Worm (Caenorhabditis elegans) whole organism, young adult: ENCODE measurements around the gene R04B5.7.

Source experiments
- B0336.3 ChIP-seq: fragments of 200-800 bp; sonication (Bioruptor generic); IDR thresholded peaks from 2 replicates; pipeline ENCODE4 v1.3.6; 2022; ENCODE audit warnings: missing genetic modification characterization, missing compliant biosample characterization
- D2030.7 ChIP-seq: fragments of 200-800 bp; sonication (Bioruptor generic); IDR thresholded peaks from 2 replicates; pipeline ENCODE4 v1.3.6; 2022; ENCODE audit warnings: missing genetic modification reagents, missing genetic modification characterization, missing compliant biosample characterization
- F23B12.7 ChIP-seq: sonication (generic microtip); optimal IDR thresholded peaks from 2 replicates; lab custom pipeline; 2017; ENCODE audit warnings: missing genetic modification characterization, mild to moderate bottlenecking, missing compliant biosample characterization, antibody characterized with exemption, moderate library complexity; ENCODE audit not compliant: insufficient read depth
- F39B2.1 ChIP-seq: fragments of 200-800 bp; sonication (Bioruptor generic); IDR thresholded peaks from 2 replicates; pipeline ENCODE4 v1.3.6; 2022; ENCODE audit warnings: missing genetic modification reagents, missing genetic modification characterization, missing compliant biosample characterization
- Y53G8AR.9 ChIP-seq: fragments of 200-800 bp; sonication (Bioruptor generic); conservative IDR thresholded peaks from 2 replicates; pipeline ENCODE4 v1.3.6; 2022; ENCODE audit warnings: missing genetic modification reagents, missing genetic modification characterization, missing compliant biosample characterization
- ZK185.1 ChIP-seq: sonication (generic microtip); optimal IDR thresholded peaks from 2 replicates; lab custom pipeline; 2016; ENCODE audit warnings: mild to moderate bottlenecking, missing genetic modification characterization, missing compliant biosample characterization; ENCODE audit not compliant: poor library complexity, severe bottlenecking
- atf-7 ChIP-seq: sonication (generic microtip); optimal IDR thresholded peaks from 2 replicates; lab custom pipeline; 2017; ENCODE audit warnings: mild to moderate bottlenecking, missing genetic modification characterization, missing compliant biosample characterization
- attf-6 ChIP-seq: fragments of 200-800 bp; sonication (Bioruptor generic); IDR thresholded peaks from 2 replicates; pipeline ENCODE4 v1.3.6; 2022; ENCODE audit warnings: missing genetic modification reagents, missing genetic modification characterization, missing compliant biosample characterization
- ccch-3 ChIP-seq: fragments of 200-800 bp; sonication (Bioruptor generic); optimal IDR thresholded peaks from 2 replicates; lab custom pipeline; 2018; ENCODE audit warnings: mild to moderate bottlenecking, missing genetic modification characterization, missing compliant biosample characterization
- chd-7 ChIP-seq: sonication (generic microtip); optimal IDR thresholded peaks from 2 replicates; lab custom pipeline; 2016; ENCODE audit warnings: mild to moderate bottlenecking, missing genetic modification characterization, moderate library complexity, missing compliant biosample characterization
- die-1 ChIP-seq: sonication (generic microtip); optimal IDR thresholded peaks from 2 replicates; lab custom pipeline; 2016; ENCODE audit warnings: missing genotype, mild to moderate bottlenecking, missing genetic modification characterization, missing compliant biosample characterization
- dpl-1 ChIP-seq: fragments of 150-350 bp; optimal IDR thresholded peaks from 2 replicates; lab custom pipeline; 2014; ENCODE audit warnings: missing biosample characterization, missing genetic modification reagents, missing genetic modification characterization
- egrh-3 ChIP-seq: fragments of 200-800 bp; sonication (Bioruptor generic); IDR thresholded peaks from 2 replicates; pipeline ENCODE4 v1.3.6; 2022; ENCODE audit warnings: missing genetic modification reagents, missing genetic modification characterization, missing compliant biosample characterization
- ekl-4 ChIP-seq: fragments of 200-800 bp; sonication (Bioruptor generic); IDR thresholded peaks from 2 replicates; pipeline ENCODE4 v1.3.6; 2022; ENCODE audit warnings: missing genetic modification reagents, missing genetic modification characterization, missing compliant biosample characterization
- hmg-20 ChIP-seq: fragments of 200-800 bp; sonication (Bioruptor generic); IDR thresholded peaks from 2 replicates; pipeline ENCODE4 v1.3.6; 2022; ENCODE audit warnings: missing genetic modification reagents, missing genetic modification characterization, missing compliant biosample characterization
- hsf-1 ChIP-seq: fragments of 200-800 bp; sonication (Bioruptor generic); IDR thresholded peaks from 2 replicates; pipeline ENCODE4 v1.3.6; 2022; ENCODE audit warnings: missing genetic modification reagents, missing genetic modification characterization, missing compliant biosample characterization
- lin-26 ChIP-seq: fragments of 200-800 bp; sonication (Bioruptor generic); IDR thresholded peaks from 2 replicates; pipeline ENCODE4 v1.3.6; 2022; ENCODE audit warnings: missing genetic modification reagents, missing genetic modification characterization, missing compliant biosample characterization
- lin-35 ChIP-seq, 3 experiments: fragments of 150-350 bp in 2 of 3; sonication (generic microtip) in 1 of 3; optimal IDR thresholded peaks; 2 replicates each; lab custom pipeline; 2014 to 2018; ENCODE audit warnings: missing biosample characterization in 3 of 3, missing genetic modification characterization in 3 of 3, missing genetic modification reagents in 3 of 3
- lir-1 ChIP-seq: fragments of 200-800 bp; sonication (Bioruptor generic); conservative IDR thresholded peaks from 2 replicates; pipeline ENCODE4 v1.3.6; 2022; ENCODE audit warnings: missing genetic modification reagents, missing genetic modification characterization, missing compliant biosample characterization
- madf-3 ChIP-seq: fragments of 200-800 bp; sonication (Bioruptor generic); IDR thresholded peaks from 2 replicates; pipeline ENCODE4 v1.3.6; 2022; ENCODE audit warnings: missing genetic modification reagents, missing genetic modification characterization, missing compliant biosample characterization
- madf-6 ChIP-seq: fragments of 200-800 bp; sonication (Bioruptor generic); IDR thresholded peaks from 2 replicates; pipeline ENCODE4 v1.3.6; 2022; ENCODE audit warnings: missing genetic modification reagents, missing genetic modification characterization, missing compliant biosample characterization
- mcd-1 ChIP-seq: fragments of 200-800 bp; sonication (Bioruptor generic); IDR thresholded peaks from 2 replicates; pipeline ENCODE4 v1.3.6; 2022; ENCODE audit warnings: missing genetic modification reagents, missing genetic modification characterization, missing compliant biosample characterization
- pbrm-1 ChIP-seq: fragments of 200-800 bp; sonication (Bioruptor generic); IDR thresholded peaks from 2 replicates; pipeline ENCODE4 v1.3.6; 2022; ENCODE audit warnings: missing genetic modification reagents, missing genetic modification characterization, missing compliant biosample characterization
- rcor-1 ChIP-seq: fragments of 200-800 bp; sonication (Bioruptor generic); IDR thresholded peaks from 2 replicates; pipeline ENCODE4 v1.3.6; 2022; ENCODE audit warnings: missing genetic modification reagents, missing genetic modification characterization, missing compliant biosample characterization
- repo-1 ChIP-seq: sonication (generic microtip); optimal IDR thresholded peaks from 2 replicates; lab custom pipeline; 2017; ENCODE audit warnings: mild to moderate bottlenecking, missing genetic modification characterization, missing compliant biosample characterization
- snpc-4 ChIP-seq, 5 experiments: fragments of 150-350 bp in 1 of 5; sonication (generic microtip) in 4 of 5; optimal IDR thresholded peaks; 2 replicates each; lab custom pipeline; 2014 to 2018; ENCODE audit warnings: missing genetic modification characterization in 5 of 5, missing biosample characterization in 3 of 5, antibody characterized with exemption in 2 of 5, mild to moderate bottlenecking in 2 of 5, missing compliant biosample characterization in 2 of 5, missing genotype in 2 of 5, moderate library complexity in 2 of 5, missing genetic modification reagents in 1 of 5
- unc-130 ChIP-seq: sonication (generic microtip); optimal IDR thresholded peaks from 2 replicates; lab custom pipeline; 2016; ENCODE audit warnings: missing genetic modification reagents, missing genetic modification characterization, missing compliant biosample characterization
- zfh-2 ChIP-seq: fragments of 200-800 bp; sonication (Bioruptor generic); conservative IDR thresholded peaks from 2 replicates; pipeline ENCODE4 v1.3.6; 2022; ENCODE audit warnings: missing genetic modification reagents, missing genetic modification characterization, missing compliant biosample characterization
- ztf-25 ChIP-seq: fragments of 200-800 bp; sonication (Bioruptor generic); IDR thresholded peaks from 2 replicates; pipeline ENCODE4 v1.3.6; 2022; ENCODE audit warnings: missing genetic modification reagents, missing genetic modification characterization, missing compliant biosample characterization

R04B5.7 gene

DNA sequence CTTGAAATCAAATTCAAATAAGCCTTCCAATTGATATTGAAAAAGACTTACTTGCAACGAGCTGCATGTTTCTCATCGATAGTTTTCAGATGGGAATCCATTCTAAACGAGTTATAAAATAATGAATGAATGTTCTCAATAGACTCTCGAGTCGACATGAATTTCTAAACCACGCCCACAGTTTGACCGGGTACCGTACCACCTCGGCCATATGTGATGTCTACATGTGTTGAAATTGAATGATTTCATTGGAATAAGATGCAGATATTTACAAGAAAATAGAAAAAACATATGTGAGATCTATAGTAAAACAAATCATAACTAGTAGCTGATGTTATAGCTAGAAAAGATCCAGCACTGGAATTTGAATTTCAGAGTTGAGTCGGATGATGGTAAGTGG lies at the start of gene R04B5.7:
Gene R04B5.7, minus strand, starts transcription at position 101 of the 400 bp plus-strand sequence.
- TF ChIP-seq repo-1 (tag; lab: Kevin White, UChicago) (no peak), ZK185.1 (no peak), chd-7 (tag; lab: Kevin White, UChicago) (no peak), attf-6 (GFP tag; lab: Robert Waterston, UW) (no peak), F23B12.7 (tag; lab: Kevin White, UChicago) (no peak), die-1 (tag; lab: Kevin White, UChicago) (no peak), egrh-3 (GFP tag; lab: Robert Waterston, UW) (no peak), B0336.3 (no peak), lir-1 (no peak), ztf-25 (GFP tag; lab: Robert Waterston, UW) (no peak), lin-35 (GFP tag; optimal IDR thresholded peaks at IDR 0.05; lab: Kevin White, UChicago) (no peak), atf-7 (tag; lab: Kevin White, UChicago) (no peak), ccch-3 (GFP tag; lab: Kevin White, UChicago) (no peak)

DNA sequence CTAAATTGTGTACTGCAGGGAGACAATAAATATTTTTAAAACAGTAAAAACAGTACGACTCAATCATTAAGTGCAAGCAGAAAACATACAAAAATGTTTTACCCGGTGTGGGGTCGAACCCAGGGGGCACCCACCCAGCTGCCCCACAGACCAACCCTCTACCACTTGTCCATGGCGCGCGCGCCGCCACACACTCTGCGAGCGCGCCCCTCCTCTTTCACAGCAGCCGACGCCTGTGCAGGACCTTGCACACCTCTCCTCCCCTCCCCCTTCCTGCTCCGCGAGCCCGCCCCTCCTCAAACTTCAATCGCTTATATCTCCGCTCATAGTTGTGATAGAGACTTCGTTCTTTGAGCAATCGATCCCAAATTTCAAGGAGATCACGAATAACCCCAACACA lies 48.2 kb upstream of the R04B5.7 start:
- TF ChIP-seq ekl-4 (GFP tag; lab: Robert Waterston, UW) (0 out of 2 replicates have a peak, but pooled peaks have one; percentile 59), madf-3 (GFP tag; lab: Robert Waterston, UW) (peak; percentile 88), mcd-1 (GFP tag; lab: Robert Waterston, UW) (0 out of 2 replicates have a peak, but pooled peaks have one; percentile 33), Y53G8AR.9 (GFP tag; lab: Robert Waterston, UW) (0 out of 2 replicates have a peak, but pooled peaks have one; percentile 38), F39B2.1 (0 out of 2 replicates have a peak, but pooled peaks have one; percentile 37), madf-6 (GFP tag; lab: Robert Waterston, UW) (peak; percentile 55; the same call in 1 of the 2 replicates), D2030.7 (GFP tag; lab: Robert Waterston, UW) (peak; percentile 51), lin-26 (GFP tag; lab: Robert Waterston, UW) (peak; percentile 99), pbrm-1 (GFP tag; lab: Robert Waterston, UW) (peak; percentile 92), egrh-3 (GFP tag; lab: Robert Waterston, UW) (peak; percentile 99), attf-6 (GFP tag; lab: Robert Waterston, UW) (peak; percentile 71), hsf-1 (GFP tag; lab: Robert Waterston, UW) (peak; percentile 41; the same call in 1 of the 2 replicates), rcor-1 (GFP tag; lab: Robert Waterston, UW) (peak; percentile 63)

DNA sequence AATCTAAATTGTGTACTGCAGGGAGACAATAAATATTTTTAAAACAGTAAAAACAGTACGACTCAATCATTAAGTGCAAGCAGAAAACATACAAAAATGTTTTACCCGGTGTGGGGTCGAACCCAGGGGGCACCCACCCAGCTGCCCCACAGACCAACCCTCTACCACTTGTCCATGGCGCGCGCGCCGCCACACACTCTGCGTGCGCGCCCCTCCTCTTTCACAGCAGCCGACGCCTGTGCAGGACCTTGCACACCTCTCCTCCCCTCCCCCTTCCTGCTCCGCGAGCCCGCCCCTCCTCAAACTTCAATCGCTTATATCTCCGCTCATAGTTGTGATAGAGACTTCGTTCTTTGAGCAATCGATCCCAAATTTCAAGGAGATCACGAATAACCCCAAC lies 46.3 kb upstream of the R04B5.7 start:
- TF ChIP-seq egrh-3 (GFP tag; lab: Robert Waterston, UW) = peak; percentile 99

DNA sequence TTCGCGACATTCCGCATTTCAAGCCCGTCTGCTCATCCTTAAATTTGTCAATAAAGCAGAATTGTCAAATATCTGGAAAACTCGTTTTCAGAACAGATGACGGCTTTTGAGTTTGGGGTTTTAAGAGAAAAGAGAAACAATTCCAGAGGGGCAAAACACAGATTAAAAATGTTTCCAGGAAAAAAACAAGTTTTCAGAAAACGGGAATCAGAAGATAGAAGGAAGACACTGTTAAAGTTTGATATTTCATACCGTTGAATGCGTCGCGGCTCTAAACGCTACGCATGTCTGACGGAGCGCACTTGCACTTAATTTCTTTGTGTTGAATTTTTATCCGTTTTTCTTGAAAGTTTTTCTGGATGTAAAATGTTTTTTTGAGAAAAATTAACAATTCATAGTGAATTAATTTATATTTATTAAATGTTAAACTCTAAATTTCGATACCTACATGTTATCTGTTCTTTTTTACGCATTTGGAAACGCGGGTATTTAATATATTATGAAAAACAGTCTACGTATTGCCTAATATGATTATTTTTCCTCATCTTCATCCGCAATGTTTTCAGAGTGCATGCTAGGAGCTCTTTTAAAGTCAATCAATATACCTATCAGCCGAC lies 43.8 kb upstream of the R04B5.7 start, which contains the start of the genes C08B6.18, wdr-20 and C08B6.8:
Gene C08B6.18, minus strand, starts transcription at position 51 of the 617 bp plus-strand sequence.
Gene wdr-20, minus strand, starts transcription at position 82 of the 617 bp plus-strand sequence.
Gene C08B6.8, plus strand, starts transcription at position 567 of the 617 bp plus-strand sequence.
- TF ChIP-seq unc-130 (GFP tag; lab: Kevin White, UChicago) = no peak
- no peak for TF ChIP-seq hmg-20 (GFP tag; lab: Robert Waterston, UW)
- no peak for TF ChIP-seq dpl-1
- peak; percentile 89 for TF ChIP-seq madf-3 (GFP tag; lab: Robert Waterston, UW)
- no peak for TF ChIP-seq snpc-4 (GFP tag; optimal IDR thresholded peaks at IDR 0.05; lab: Kevin White, UChicago)
- peak in 1 of 4 experiments; percentile 35 for TF ChIP-seq snpc-4 (tag; optimal IDR thresholded peaks at IDR 0.05; lab: Kevin White, UChicago)
- TF ChIP-seq, all 124 proteins: peak for 2

ce11 chrV:10133277-10133676 lies 42.9 kb upstream of the R04B5.7 start:
- TF ChIP-seq zfh-2 (GFP tag; lab: Robert Waterston, UW) (peak; percentile 64), unc-130 (GFP tag; lab: Kevin White, UChicago) (no peak), hsf-1 (GFP tag; lab: Robert Waterston, UW) (no peak)
- TF ChIP-seq, all 124 proteins: peak for 1
